Fruit fly (Drosophila melanogaster) whole organism, embryonic: ENCODE measurements around the gene CG9132.

Experiments used
- BEAF-32 ChIP-seq: fragments of 200-800 bp; sonication (Bioruptor generic); optimal IDR thresholded peaks from 3 replicates; lab custom pipeline; 2017; ENCODE audit warnings: missing biosample characterization, missing genetic modification characterization, mild to moderate bottlenecking, moderate library complexity, missing genetic modification reagents
- CG10321 ChIP-seq: fragments of 200-800 bp; sonication (Bioruptor generic); IDR thresholded peaks from 2 replicates; pipeline ENCODE4 v1.3.6; 2022; ENCODE audit warnings: missing biosample characterization, missing genetic modification characterization
- CG12236 ChIP-seq: fragments of 200-800 bp; sonication (Bioruptor generic); optimal IDR thresholded peaks from 2 replicates; lab custom pipeline; 2016; ENCODE audit warnings: missing biosample characterization, missing genetic modification characterization
- CG14710 ChIP-seq: fragments of 200-800 bp; sonication (Bioruptor generic); optimal IDR thresholded peaks from 3 replicates; lab custom pipeline; 2019; ENCODE audit warnings: missing biosample characterization, mild to moderate bottlenecking, missing genetic modification characterization, moderate library complexity
- CG17186 ChIP-seq: fragments of 200-800 bp; sonication (Bioruptor generic); optimal IDR thresholded peaks from 3 replicates; lab custom pipeline; 2017; ENCODE audit warnings: missing biosample characterization, missing genetic modification reagents, missing genetic modification characterization
- CG30431 ChIP-seq: fragments of 200-800 bp; sonication (Bioruptor generic); optimal IDR thresholded peaks from 2 replicates; lab custom pipeline; 2017; ENCODE audit warnings: missing biosample characterization, missing genetic modification characterization
- CG31224 ChIP-seq: fragments of 200-800 bp; sonication (Bioruptor generic); IDR thresholded peaks from 2 replicates; pipeline ENCODE4 v1.3.6; 2022; ENCODE audit warnings: missing biosample characterization, missing genetic modification characterization
- CG31365 ChIP-seq: fragments of 200-800 bp; sonication (Bioruptor generic); optimal IDR thresholded peaks from 2 replicates; lab custom pipeline; 2018; ENCODE audit warnings: missing biosample characterization, mild to moderate bottlenecking, missing genetic modification characterization
- CG3281 ChIP-seq: fragments of 200-800 bp; sonication (Bioruptor generic); optimal IDR thresholded peaks from 3 replicates; lab custom pipeline; 2017; ENCODE audit warnings: missing biosample characterization, mild to moderate bottlenecking, missing genetic modification characterization
- CG33557 ChIP-seq: fragments of 200-800 bp; sonication (Bioruptor generic); optimal IDR thresholded peaks from 2 replicates; lab custom pipeline; 2019; ENCODE audit warnings: missing biosample characterization, mild to moderate bottlenecking, missing genetic modification characterization, moderate library complexity
- CG3838 ChIP-seq: fragments of 200-800 bp; sonication (Bioruptor generic); optimal IDR thresholded peaks from 3 replicates; lab custom pipeline; 2016; ENCODE audit warnings: missing biosample characterization, missing genetic modification characterization
- CG4730 ChIP-seq: fragments of 200-800 bp; sonication (Bioruptor generic); IDR thresholded peaks from 2 replicates; pipeline ENCODE4 v1.3.6; 2022; ENCODE audit warnings: missing biosample characterization, missing genetic modification characterization
- CG6254 ChIP-seq: fragments of 200-800 bp; sonication (Bioruptor generic); optimal IDR thresholded peaks from 3 replicates; lab custom pipeline; 2017; ENCODE audit warnings: mild to moderate bottlenecking, missing biosample characterization, missing genetic modification reagents, missing genetic modification characterization
- CG6654 ChIP-seq: fragments of 200-800 bp; sonication (Bioruptor generic); optimal IDR thresholded peaks from 2 replicates; lab custom pipeline; 2017; ENCODE audit warnings: missing biosample characterization, mild to moderate bottlenecking, missing genetic modification characterization
- CG6791 ChIP-seq: fragments of 200-800 bp; sonication (Bioruptor generic); IDR thresholded peaks from 3 replicates; pipeline ENCODE4 v1.3.6; 2022; ENCODE audit warnings: missing biosample characterization, missing genetic modification characterization; ENCODE audit not compliant: partially characterized antibody
- CG8359 ChIP-seq: fragments of 200-800 bp; sonication (Bioruptor generic); optimal IDR thresholded peaks from 2 replicates; lab custom pipeline; 2017; ENCODE audit warnings: missing biosample characterization, mild to moderate bottlenecking, missing genetic modification characterization, borderline replicate concordance
- CG9437 ChIP-seq: fragments of 200-800 bp; sonication (Bioruptor generic); optimal IDR thresholded peaks from 2 replicates; lab custom pipeline; 2018; ENCODE audit warnings: missing biosample characterization, mild to moderate bottlenecking, missing genetic modification characterization
- CG9817 ChIP-seq: fragments of 200-800 bp; sonication (Bioruptor generic); optimal IDR thresholded peaks from 2 replicates; lab custom pipeline; 2018; ENCODE audit warnings: missing biosample characterization, mild to moderate bottlenecking, missing genetic modification characterization, moderate library complexity
- Doc3 ChIP-seq: fragments of 200-800 bp; sonication (Bioruptor generic); IDR thresholded peaks from 3 replicates; pipeline ENCODE4 v1.3.6; 2022; ENCODE audit warnings: missing biosample characterization, missing genetic modification characterization; ENCODE audit not compliant: partially characterized antibody
- Dp ChIP-seq: fragments of 200-800 bp; sonication (Bioruptor generic); optimal IDR thresholded peaks from 2 replicates; lab custom pipeline; 2018; ENCODE audit warnings: missing biosample characterization, mild to moderate bottlenecking, missing genetic modification characterization, moderate library complexity
- ERR ChIP-seq: fragments of 200-800 bp; sonication (Bioruptor generic); optimal IDR thresholded peaks from 2 replicates; lab custom pipeline; 2016; ENCODE audit warnings: missing biosample characterization, missing genetic modification characterization
- Fer3 ChIP-seq: fragments of 200-800 bp; sonication (Bioruptor generic); optimal IDR thresholded peaks from 2 replicates; lab custom pipeline; 2018; ENCODE audit warnings: missing biosample characterization, mild to moderate bottlenecking, missing genetic modification characterization, moderate library complexity
- Gsc ChIP-seq: fragments of 200-800 bp; sonication (Bioruptor generic); IDR thresholded peaks from 2 replicates; pipeline ENCODE4 v1.3.6; 2022; ENCODE audit warnings: missing biosample characterization, missing genetic modification characterization
- Hr39 ChIP-seq: fragments of >200 bp; optimal IDR thresholded peaks from 2 replicates; lab custom pipeline; 2017
- MESR4 ChIP-seq: fragments of 200-800 bp; sonication (Bioruptor generic); optimal IDR thresholded peaks from 2 replicates; lab custom pipeline; 2018; ENCODE audit warnings: missing biosample characterization, mild to moderate bottlenecking, missing genetic modification characterization, moderate library complexity
- Mrtf ChIP-seq: fragments of 200-800 bp; sonication (Bioruptor generic); IDR thresholded peaks from 3 replicates; pipeline ENCODE4 v1.3.6; 2022; ENCODE audit warnings: missing biosample characterization, missing genetic modification characterization
- NC2β ChIP-seq: fragments of 200-800 bp; sonication (Bioruptor generic); optimal IDR thresholded peaks from 2 replicates; lab custom pipeline; 2016; ENCODE audit warnings: missing biosample characterization, missing genetic modification characterization
- NK7.1 ChIP-seq: fragments of 200-800 bp; sonication (Bioruptor generic); optimal IDR thresholded peaks from 3 replicates; lab custom pipeline; 2016; ENCODE audit warnings: missing biosample characterization, missing genetic modification characterization
- Ptx1 ChIP-seq: fragments of 200-800 bp; sonication (Bioruptor generic); IDR thresholded peaks from 2 replicates; pipeline ENCODE4 v1.3.6; 2022; ENCODE audit warnings: missing biosample characterization, missing genetic modification characterization
- Trl ChIP-seq, 3 experiments: fragments of >200 bp in 2 of 3; fragments of 200-800 bp in 1 of 3; sonication (Bioruptor generic) in 1 of 3; optimal IDR thresholded peaks; 2 replicates in 1 of 3; 3 replicates in 2 of 3; lab custom pipeline; 2016 to 2017; ENCODE audit warnings: missing biosample characterization in 1 of 3, missing genetic modification characterization in 1 of 3
- amos ChIP-seq: fragments of 200-800 bp; sonication (Bioruptor generic); IDR thresholded peaks from 2 replicates; pipeline ENCODE4 v1.3.6; 2022; ENCODE audit warnings: missing biosample characterization, missing genetic modification characterization; ENCODE audit not compliant: partially characterized antibody
- aop ChIP-seq: fragments of 200-800 bp; sonication (Bioruptor generic); IDR thresholded peaks from 2 replicates; pipeline ENCODE4 v1.3.6; 2022; ENCODE audit warnings: missing biosample characterization, missing genetic modification characterization
- corto ChIP-seq: fragments of 200-800 bp; sonication (Bioruptor generic); optimal IDR thresholded peaks from 2 replicates; lab custom pipeline; 2016; ENCODE audit warnings: missing biosample characterization, mild to moderate bottlenecking, missing genetic modification characterization, moderate library complexity
- eve ChIP-seq, 2 experiments: fragments of >200 bp; optimal IDR thresholded peaks; 2 replicates each; lab custom pipeline; 2017; ENCODE audit warnings: missing biosample characterization in 2 of 2, missing genetic modification characterization in 2 of 2
- hb ChIP-seq: fragments of 200-800 bp; sonication (Bioruptor generic); IDR thresholded peaks from 3 replicates; pipeline ENCODE4 v1.3.6; 2022; ENCODE audit warnings: missing biosample characterization, missing genetic modification characterization; ENCODE audit not compliant: partially characterized antibody
- hkb ChIP-seq, 2 experiments: fragments of 200-800 bp in 1 of 2; fragments of >200 bp in 1 of 2; sonication (Bioruptor generic) in 1 of 2; IDR thresholded peaks in 1 of 2; optimal IDR thresholded peaks in 1 of 2; 2 replicates each; pipeline versions ENCODE4 v1.3.6 to Lab custom; 2017 to 2022; ENCODE audit warnings: missing biosample characterization in 1 of 2, missing genetic modification characterization in 1 of 2
- lbe ChIP-seq: fragments of 200-800 bp; sonication (Bioruptor generic); optimal IDR thresholded peaks from 2 replicates; lab custom pipeline; 2016; ENCODE audit warnings: missing biosample characterization, mild to moderate bottlenecking, missing genetic modification characterization
- nerfin-1 ChIP-seq: fragments of 200-800 bp; sonication (Bioruptor generic); optimal IDR thresholded peaks from 3 replicates; lab custom pipeline; 2019; ENCODE audit warnings: missing biosample characterization, mild to moderate bottlenecking, missing genetic modification characterization, moderate library complexity
- pb ChIP-seq: fragments of 200-800 bp; sonication (Bioruptor generic); optimal IDR thresholded peaks from 3 replicates; lab custom pipeline; 2016; ENCODE audit warnings: missing biosample characterization, missing genetic modification characterization
- repo ChIP-seq: fragments of 200-800 bp; sonication (Bioruptor generic); optimal IDR thresholded peaks from 2 replicates; lab custom pipeline; 2016; ENCODE audit warnings: missing biosample characterization, missing genetic modification characterization
- ro ChIP-seq: fragments of 200-800 bp; sonication (Bioruptor generic); IDR thresholded peaks from 2 replicates; pipeline ENCODE4 v1.3.6; 2022; ENCODE audit warnings: missing biosample characterization, missing genetic modification characterization
- sc ChIP-seq, 3 experiments: fragments of >200 bp in 2 of 3; fragments of 200-800 bp in 1 of 3; sonication (Bioruptor generic) in 1 of 3; optimal IDR thresholded peaks; 2 replicates in 2 of 3; 3 replicates in 1 of 3; lab custom pipeline; 2017; ENCODE audit warnings: mild to moderate bottlenecking in 1 of 3, missing biosample characterization in 1 of 3, missing genetic modification characterization in 1 of 3, missing genetic modification reagents in 1 of 3
- scrt ChIP-seq: fragments of 200-800 bp; sonication (Bioruptor generic); optimal IDR thresholded peaks from 2 replicates; lab custom pipeline; 2018; ENCODE audit warnings: missing biosample characterization, mild to moderate bottlenecking, missing genetic modification characterization, moderate library complexity
- slbo ChIP-seq: fragments of 200-800 bp; sonication (Bioruptor generic); IDR thresholded peaks from 2 replicates; pipeline ENCODE4 v1.3.6; 2022; ENCODE audit warnings: missing biosample characterization, missing genetic modification characterization
- stc ChIP-seq: fragments of 200-800 bp; sonication (Bioruptor generic); IDR thresholded peaks from 2 replicates; pipeline ENCODE4 v1.3.6; 2022; ENCODE audit warnings: missing biosample characterization, missing genetic modification characterization
- ttk ChIP-seq: fragments of 200-800 bp; sonication (Bioruptor generic); IDR thresholded peaks from 2 replicates; pipeline ENCODE4 v2.1.2; 2022; ENCODE audit warnings: missing biosample characterization, missing genetic modification characterization
- vnd ChIP-seq: fragments of 200-800 bp; sonication (Bioruptor generic); IDR thresholded peaks from 3 replicates; pipeline ENCODE4 v1.3.6; 2022; ENCODE audit warnings: missing biosample characterization, missing genetic modification characterization; ENCODE audit not compliant: partially characterized antibody

Gene CG9132

DNA sequence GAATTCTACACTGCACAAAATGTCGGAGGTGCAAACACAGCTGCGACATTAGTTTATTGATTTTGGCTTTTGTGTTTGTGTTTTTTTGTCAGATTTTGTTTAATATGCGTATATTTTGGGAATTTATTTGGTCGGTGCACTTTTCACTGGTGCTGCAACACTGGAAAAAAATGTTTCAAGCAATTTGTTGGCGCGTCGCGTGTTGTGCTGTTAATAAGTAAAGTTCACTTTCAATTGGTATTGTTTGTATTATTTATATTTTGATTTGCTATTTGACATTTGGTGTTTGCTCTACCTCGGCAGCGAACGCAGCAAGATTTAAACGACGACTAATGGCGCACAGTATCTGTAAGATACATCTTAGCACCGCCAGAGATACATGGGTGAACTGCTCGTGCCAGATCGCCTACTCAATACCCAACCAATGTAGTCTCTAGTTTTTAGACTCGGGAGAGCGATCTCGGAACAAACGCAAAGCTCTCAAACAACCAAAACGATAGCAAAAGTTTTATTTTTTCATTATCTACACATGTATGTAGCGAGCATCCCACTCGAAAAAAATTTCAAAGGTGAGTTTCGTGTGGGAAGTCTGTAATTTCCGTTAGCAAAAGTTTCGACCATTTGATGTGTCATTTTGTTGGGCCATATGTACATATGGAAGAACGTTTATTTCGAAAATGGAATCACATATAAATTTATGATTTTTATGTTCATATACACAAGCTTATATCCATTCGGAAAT, 18.2 kb downstream of the CG9132 start (continued):
- peak; percentile 26 for TF ChIP-seq Fer3
- TF ChIP-seq CG31224, result peak; percentile 27; the same call in 1 of the 2 replicates
- TF ChIP-seq CG3281 (GFP tag; lab: Kevin White, UChicago), result peak; percentile 44
- no peak; the same call in 1 of the 2 replicates for TF ChIP-seq amos (GFP tag; lab: Robert Waterston, UW)
- TF ChIP-seq sc (optimal IDR thresholded peaks at IDR 0.05; lab: Kevin White, UChicago), result no peak
- peak; percentile 10 for TF ChIP-seq sc (GFP tag; optimal IDR thresholded peaks at IDR 0.05; lab: Kevin White, UChicago)
- TF ChIP-seq CG10321 (GFP tag; lab: Robert Waterston, UW), result no peak
- TF ChIP-seq CG4730 (GFP tag; lab: Robert Waterston, UW), result peak; percentile 52; the same call in 1 of the 2 replicates
- no peak for TF ChIP-seq Doc3 (GFP tag; lab: Robert Waterston, UW)
- TF ChIP-seq eve (GFP tag; optimal IDR thresholded peaks at IDR 0.05; lab: Kevin White, UChicago), result no peak
- no peak for TF ChIP-seq ttk
- TF ChIP-seq repo (GFP tag; lab: Kevin White, UChicago), result peak; percentile 21
- TF ChIP-seq CG6654 (GFP tag; lab: Kevin White, UChicago), result no peak
- no peak for TF ChIP-seq NC2β (GFP tag; lab: Kevin White, UChicago)
- TF ChIP-seq Ptx1, result peak; percentile 68
- TF ChIP-seq NK7.1 (GFP tag; lab: Kevin White, UChicago), result no peak
- peak; percentile 38 for TF ChIP-seq CG9817 (tag; lab: Kevin White, UChicago)
- TF ChIP-seq CG33557 (GFP tag; lab: Kevin White, UChicago), result no peak
- no peak for TF ChIP-seq vnd (GFP tag; lab: Robert Waterston, UW)
- TF ChIP-seq CG31365, result peak; percentile 30
- TF ChIP-seq aop (GFP tag; lab: Robert Waterston, UW), result no peak
- TF ChIP-seq pb (GFP tag; lab: Kevin White, UChicago), result no peak
- TF ChIP-seq Gsc (GFP tag; lab: Robert Waterston, UW), result no peak
- no peak for TF ChIP-seq BEAF-32 (GFP tag; lab: Kevin White, UChicago)
- TF ChIP-seq lbe (GFP tag; lab: Kevin White, UChicago), result no peak
- TF ChIP-seq Hr39, result no peak
- TF ChIP-seq MESR4, result no peak
- TF ChIP-seq CG6254 (GFP tag; lab: Kevin White, UChicago), result no peak
- peak; percentile 60; the same call in 1 of the 2 replicates for TF ChIP-seq stc
- TF ChIP-seq CG3838 (GFP tag; lab: Kevin White, UChicago), result no peak
- peak in 1 of 2 experiments; percentile 31 for TF ChIP-seq Trl (optimal IDR thresholded peaks at IDR 0.05; lab: Kevin White, UChicago)
- TF ChIP-seq Trl (GFP tag; optimal IDR thresholded peaks at IDR 0.05; lab: Kevin White, UChicago), result peak; percentile 50
- no peak for TF ChIP-seq CG30431 (GFP tag; lab: Kevin White, UChicago)
- no peak for TF ChIP-seq CG8359 (GFP tag; lab: Kevin White, UChicago)
- TF ChIP-seq scrt (GFP tag; lab: Kevin White, UChicago), result no peak
- no peak for TF ChIP-seq CG6791 (GFP tag; lab: Robert Waterston, UW)
- no peak for TF ChIP-seq ERR (GFP tag; lab: Kevin White, UChicago)
- TF ChIP-seq nerfin-1 (tag; lab: Kevin White, UChicago), result no peak
- TF ChIP-seq slbo (GFP tag; lab: Robert Waterston, UW), result peak; percentile 62; the same call in 1 of the 2 replicates
- peak; percentile 9 for TF ChIP-seq CG12236 (GFP tag; lab: Kevin White, UChicago)
- TF ChIP-seq CG9437 (GFP tag; lab: Kevin White, UChicago), result peak; percentile 23
- TF ChIP-seq CG17186 (GFP tag; lab: Kevin White, UChicago), result no peak
- no peak for TF ChIP-seq hkb (optimal IDR thresholded peaks at IDR 0.05; lab: Kevin White, UChicago)
- TF ChIP-seq hkb (GFP tag; IDR thresholded peaks at IDR 0.05; lab: Robert Waterston, UW), result peak; percentile 58
- TF ChIP-seq hb (GFP tag; lab: Robert Waterston, UW), result no peak
- TF ChIP-seq CG14710 (tag; lab: Kevin White, UChicago), result peak; percentile 23
- no peak for TF ChIP-seq Dp
- 0 out of 3 replicates have a peak, but pooled peaks have one; percentile 37 for TF ChIP-seq Mrtf (GFP tag; lab: Robert Waterston, UW)
- TF ChIP-seq ro (GFP tag; lab: Robert Waterston, UW), result no peak
- no peak for TF ChIP-seq corto (GFP tag; lab: Kevin White, UChicago)
